Worm (Caenorhabditis elegans) whole organism, L3 larva: ENCODE data around the gene F19B10.10.

Source experiments
- R02D3.7 ChIP-seq: fragments of 150-350 bp; optimal IDR thresholded peaks from 2 replicates; lab custom pipeline; 2014; ENCODE audit warnings: missing biosample characterization, missing genetic modification characterization
- ZK546.5 ChIP-seq: sonication (generic microtip); optimal IDR thresholded peaks from 2 replicates; lab custom pipeline; 2017; ENCODE audit warnings: missing biosample characterization, missing genetic modification characterization
- ama-1 ChIP-seq: fragments of 150-350 bp; optimal IDR thresholded peaks from 2 replicates; lab custom pipeline; 2018
- ceh-16 ChIP-seq: sonication (generic microtip); optimal IDR thresholded peaks from 2 replicates; lab custom pipeline; 2017; ENCODE audit warnings: missing biosample characterization, missing genetic modification characterization
- ceh-82 ChIP-seq: fragments of 150-350 bp; optimal IDR thresholded peaks from 2 replicates; lab custom pipeline; 2014; ENCODE audit warnings: missing biosample characterization, missing genetic modification characterization
- ceh-9 ChIP-seq: sonication (generic microtip); optimal IDR thresholded peaks from 2 replicates; lab custom pipeline; 2018; ENCODE audit warnings: missing biosample characterization, missing genetic modification characterization
- egl-27 ChIP-seq: sonication (generic microtip); optimal IDR thresholded peaks from 4 replicates; lab custom pipeline; 2017; ENCODE audit warnings: missing biosample characterization, missing genetic modification reagents, missing genetic modification characterization
- egl-5 ChIP-seq: fragments of 150-350 bp; optimal IDR thresholded peaks from 2 replicates; lab custom pipeline; 2017; ENCODE audit warnings: missing biosample characterization, missing genetic modification reagents, missing genetic modification characterization, inconsistent platforms
- elt-1 ChIP-seq: fragments of 150-350 bp; optimal IDR thresholded peaks from 2 replicates; lab custom pipeline; 2014; ENCODE audit warnings: missing biosample characterization, missing genetic modification characterization
- elt-2 ChIP-seq: sonication (generic microtip); optimal IDR thresholded peaks from 2 replicates; lab custom pipeline; 2016; ENCODE audit warnings: missing genetic modification reagents, mild to moderate bottlenecking, missing genetic modification characterization, missing compliant biosample characterization
- eor-1 ChIP-seq, 2 experiments: fragments of 150-350 bp; optimal IDR thresholded peaks; 2 replicates each; lab custom pipeline; 2014 to 2018; ENCODE audit warnings: missing biosample characterization in 2 of 2, missing genetic modification characterization in 2 of 2
- fkh-10 ChIP-seq: sonication (generic microtip); optimal IDR thresholded peaks from 2 replicates; lab custom pipeline; 2017; ENCODE audit warnings: missing biosample characterization, missing genetic modification reagents, missing genetic modification characterization
- fos-1 ChIP-seq: fragments of 150-350 bp; optimal IDR thresholded peaks from 2 replicates; lab custom pipeline; 2014; ENCODE audit warnings: missing biosample characterization, missing genetic modification characterization
- jun-1 ChIP-seq: fragments of 150-350 bp; optimal IDR thresholded peaks from 2 replicates; lab custom pipeline; 2014; ENCODE audit warnings: missing biosample characterization, missing genetic modification reagents, missing genetic modification characterization
- lin-15B ChIP-seq: fragments of 150-350 bp; optimal IDR thresholded peaks from 2 replicates; lab custom pipeline; 2014; ENCODE audit warnings: missing biosample characterization, missing genetic modification characterization
- lin-39 ChIP-seq: fragments of 150-350 bp; optimal IDR thresholded peaks from 2 replicates; lab custom pipeline; 2018; ENCODE audit warnings: missing biosample characterization, missing genetic modification reagents, missing genetic modification characterization
- lsy-12 ChIP-seq: sonication (generic microtip); optimal IDR thresholded peaks from 2 replicates; lab custom pipeline; 2016; ENCODE audit warnings: mild to moderate bottlenecking, missing genetic modification characterization, missing compliant biosample characterization
- mdl-1 ChIP-seq: fragments of 150-350 bp; optimal IDR thresholded peaks from 2 replicates; lab custom pipeline; 2014; ENCODE audit warnings: missing biosample characterization, missing genetic modification characterization
- nfya-1 ChIP-seq: sonication (generic microtip); optimal IDR thresholded peaks from 2 replicates; lab custom pipeline; 2017; ENCODE audit warnings: missing genetic modification characterization, mild to moderate bottlenecking, missing compliant biosample characterization, antibody characterized with exemption, moderate library complexity; ENCODE audit not compliant: insufficient read depth
- nhr-11 ChIP-seq: fragments of 150-350 bp; optimal IDR thresholded peaks from 2 replicates; lab custom pipeline; 2014; ENCODE audit warnings: missing biosample characterization, missing genetic modification characterization
- nhr-12 ChIP-seq: fragments of 150-350 bp; optimal IDR thresholded peaks from 2 replicates; lab custom pipeline; 2014; ENCODE audit warnings: missing biosample characterization, missing genetic modification characterization
- nhr-23 ChIP-seq: fragments of 150-350 bp; optimal IDR thresholded peaks from 2 replicates; lab custom pipeline; 2014; ENCODE audit warnings: missing biosample characterization, missing genetic modification reagents, missing genetic modification characterization
- nhr-237 ChIP-seq: fragments of 150-350 bp; optimal IDR thresholded peaks from 2 replicates; lab custom pipeline; 2014; ENCODE audit warnings: missing biosample characterization, missing genetic modification characterization
- nhr-25 ChIP-seq: sonication (generic microtip); optimal IDR thresholded peaks from 2 replicates; lab custom pipeline; 2017; ENCODE audit warnings: missing biosample characterization, missing genetic modification characterization
- nhr-28 ChIP-seq: fragments of 150-350 bp; optimal IDR thresholded peaks from 2 replicates; lab custom pipeline; 2014; ENCODE audit warnings: missing biosample characterization, missing genetic modification characterization
- nhr-43 ChIP-seq: sonication (generic microtip); optimal IDR thresholded peaks from 2 replicates; lab custom pipeline; 2016; ENCODE audit warnings: mild to moderate bottlenecking, missing genetic modification characterization, missing compliant biosample characterization; ENCODE audit not compliant: poor library complexity, severe bottlenecking
- nhr-67 ChIP-seq: fragments of 150-350 bp; optimal IDR thresholded peaks from 2 replicates; lab custom pipeline; 2014; ENCODE audit warnings: missing biosample characterization, missing genetic modification characterization
- nhr-76 ChIP-seq: fragments of 150-350 bp; sonication (generic microtip); optimal IDR thresholded peaks from 5 replicates; lab custom pipeline; 2014; ENCODE audit warnings: missing biosample characterization, missing genetic modification characterization
- nhr-77 ChIP-seq: fragments of 150-350 bp; optimal IDR thresholded peaks from 2 replicates; lab custom pipeline; 2014; ENCODE audit warnings: missing biosample characterization, missing genetic modification characterization
- pha-4 ChIP-seq: fragments of 150-350 bp; optimal IDR thresholded peaks from 2 replicates; lab custom pipeline; 2014; ENCODE audit warnings: missing biosample characterization, missing genetic modification reagents, missing genetic modification characterization
- sea-2 ChIP-seq: fragments of 150-350 bp; sonication (generic microtip); optimal IDR thresholded peaks from 4 replicates; lab custom pipeline; 2014; ENCODE audit warnings: missing biosample characterization, missing genetic modification reagents, missing genetic modification characterization
- skn-1 ChIP-seq: fragments of 150-350 bp; optimal IDR thresholded peaks from 2 replicates; lab custom pipeline; 2014; ENCODE audit warnings: missing biosample characterization, missing genetic modification characterization
- snpc-4 ChIP-seq: fragments of 150-350 bp; optimal IDR thresholded peaks from 2 replicates; lab custom pipeline; 2014; ENCODE audit warnings: missing biosample characterization, missing genetic modification characterization
- unc-39 ChIP-seq: sonication (generic microtip); optimal IDR thresholded peaks from 4 replicates; lab custom pipeline; 2017; ENCODE audit warnings: missing biosample characterization, missing genetic modification characterization
- unc-62 ChIP-seq: fragments of 150-350 bp; sonication (generic microtip); optimal IDR thresholded peaks from 4 replicates; lab custom pipeline; 2014; ENCODE audit warnings: missing biosample characterization, missing genetic modification reagents, missing genetic modification characterization
- zag-1 ChIP-seq: fragments of 150-350 bp; optimal IDR thresholded peaks from 2 replicates; lab custom pipeline; 2014; ENCODE audit warnings: missing biosample characterization, missing genetic modification characterization
- ztf-4 ChIP-seq: fragments of 150-350 bp; optimal IDR thresholded peaks from 2 replicates; lab custom pipeline; 2014; ENCODE audit warnings: missing biosample characterization, missing genetic modification characterization

Gene F19B10.10

ce11 chrII:3681365-3682083, at the start of gene F19B10.10:
Gene F19B10.10, minus strand, starts transcription at chrII:3681415.
- no peak for TF ChIP-seq egl-27 (tag; lab: Kevin White, UChicago)
- no peak for TF ChIP-seq skn-1 (tag; lab: Kevin White, UChicago)
- TF ChIP-seq fos-1 (tag; lab: Kevin White, UChicago): no peak
- no peak for TF ChIP-seq nhr-237 (tag; lab: Kevin White, UChicago)
- TF ChIP-seq snpc-4 (tag; lab: Kevin White, UChicago): no peak
- no peak for TF ChIP-seq lsy-12 (tag; lab: Kevin White, UChicago)
- TF ChIP-seq ZK546.5 (tag; lab: Kevin White, UChicago): no peak
- TF ChIP-seq mdl-1 (tag; lab: Kevin White, UChicago): no peak
- TF ChIP-seq nhr-76: no peak
- TF ChIP-seq ztf-4 (tag; lab: Kevin White, UChicago): no peak

ce11 chrII:3727996-3728395, 46.8 kb upstream of the F19B10.10 start, which contains the start of gene C46E10.8:
Gene C46E10.8, minus strand, starts transcription at chrII:3728096.
- TF ChIP-seq nhr-23 (tag; lab: Kevin White, UChicago) (no peak), jun-1 (no peak), unc-39 (tag; lab: Kevin White, UChicago) (no peak), ztf-4 (tag; lab: Kevin White, UChicago) (no peak), lsy-12 (tag; lab: Kevin White, UChicago) (no peak), nhr-67 (tag; lab: Kevin White, UChicago) (no peak), unc-62 (GFP tag; lab: Kevin White, UChicago) (no peak), pha-4 (tag; lab: Kevin White, UChicago) (no peak), ceh-82 (tag; lab: Kevin White, UChicago) (no peak), ama-1 (no peak), lin-39 (tag; lab: Kevin White, UChicago) (no peak), fkh-10 (GFP tag; lab: Kevin White, UChicago) (no peak), lin-15B (no peak), mdl-1 (tag; lab: Kevin White, UChicago) (no peak), skn-1 (tag; lab: Kevin White, UChicago) (no peak)

- no peak for TF ChIP-seq sea-2 (GFP tag; lab: Kevin White, UChicago)
- no peak for TF ChIP-seq zag-1 (tag; lab: Kevin White, UChicago)
- TF ChIP-seq nhr-77 (tag; lab: Kevin White, UChicago): no peak
- no peak for TF ChIP-seq egl-5
- no peak for TF ChIP-seq nhr-12
- no peak for TF ChIP-seq mdl-1 (tag; lab: Kevin White, UChicago)
- no peak for TF ChIP-seq nhr-43 (tag; lab: Kevin White, UChicago)
- TF ChIP-seq R02D3.7 (tag; lab: Kevin White, UChicago): no peak
These were observed 43.0 kb upstream of the F19B10.10 start, which contains the start of gene C46E10.1 for ce11 chrII:3724175-3724715. Gene C46E10.1, plus strand, starts transcription at chrII:3724225.

ce11 chrII:3721016-3721415, 39.8 kb upstream of the F19B10.10 start, which contains the start of gene C46E10.3:
Gene C46E10.3, plus strand, starts transcription at chrII:3721316.
- no peak for TF ChIP-seq eor-1 (tag; optimal IDR thresholded peaks at IDR 0.05; lab: Kevin White, UChicago)
- no peak for TF ChIP-seq ceh-16 (tag; lab: Kevin White, UChicago)
- no peak for TF ChIP-seq elt-1 (tag; lab: Kevin White, UChicago)
- no peak for TF ChIP-seq ceh-9 (tag; lab: Kevin White, UChicago)
- no peak for TF ChIP-seq elt-2 (tag; lab: Kevin White, UChicago)
- TF ChIP-seq sea-2 (GFP tag; lab: Kevin White, UChicago): no peak
- TF ChIP-seq lsy-12 (tag; lab: Kevin White, UChicago): no peak
- no peak for TF ChIP-seq egl-5

- TF ChIP-seq nhr-11 (no peak), elt-2 (tag; lab: Kevin White, UChicago) (no peak), nhr-25 (tag; lab: Kevin White, UChicago) (peak; percentile 45), nfya-1 (tag; lab: Kevin White, UChicago) (no peak), sea-2 (GFP tag; lab: Kevin White, UChicago) (no peak), nhr-12 (no peak), nhr-28 (tag; lab: Kevin White, UChicago) (no peak), jun-1 (no peak)
These were observed 35.7 kb upstream of the F19B10.10 start, which contains the start of gene fbxc-52 for ce11 chrII:3716961-3717360. Gene fbxc-52, plus strand, starts transcription at chrII:3717261.
